Fruit fly (Drosophila melanogaster) whole organism, pupa: Measurements from ENCODE around the gene Cpr78Ca.

Experiments used
- CG10348 ChIP-seq: fragments of 200-800 bp; sonication (Bioruptor generic); IDR thresholded peaks from 2 replicates; pipeline ENCODE4 v1.3.6; 2022; ENCODE audit warnings: missing biosample characterization, missing genetic modification characterization
- CG13204 ChIP-seq: fragments of 200-800 bp; sonication (Bioruptor generic); optimal IDR thresholded peaks from 2 replicates; lab custom pipeline; 2018; ENCODE audit warnings: missing biosample characterization, mild to moderate bottlenecking, missing genetic modification characterization, moderate library complexity
- CG17806 ChIP-seq: fragments of 200-800 bp; sonication (Bioruptor generic); optimal IDR thresholded peaks from 2 replicates; lab custom pipeline; 2018; ENCODE audit warnings: missing biosample characterization, mild to moderate bottlenecking, missing genetic modification characterization, moderate library complexity
- CG32121 ChIP-seq: fragments of 200-800 bp; sonication (Bioruptor generic); IDR thresholded peaks from 2 replicates; pipeline ENCODE4 v1.3.6; 2022; ENCODE audit warnings: missing biosample characterization, missing genetic modification characterization
- CG34367 ChIP-seq: fragments of 200-800 bp; sonication (Bioruptor generic); optimal IDR thresholded peaks from 2 replicates; lab custom pipeline; 2018; ENCODE audit warnings: missing biosample characterization, mild to moderate bottlenecking, missing genetic modification characterization
- EcR ChIP-seq: fragments of 200-800 bp; sonication (Bioruptor generic); optimal IDR thresholded peaks from 3 replicates; lab custom pipeline; 2019; ENCODE audit warnings: missing biosample characterization, missing genetic modification characterization, mild to moderate bottlenecking, moderate library complexity, missing genetic modification reagents
- Ets98B ChIP-seq: fragments of 200-800 bp; sonication (Bioruptor generic); IDR thresholded peaks from 2 replicates; pipeline ENCODE4 v1.3.6; 2022; ENCODE audit warnings: missing biosample characterization, missing genetic modification characterization
- Pif1A ChIP-seq: fragments of 200-800 bp; sonication (Bioruptor generic); optimal IDR thresholded peaks from 3 replicates; lab custom pipeline; 2016; ENCODE audit warnings: missing biosample characterization, missing genetic modification characterization
- rn ChIP-seq: fragments of 200-800 bp; sonication (Bioruptor generic); IDR thresholded peaks from 2 replicates; pipeline ENCODE4 v1.3.6; 2022; ENCODE audit warnings: missing biosample characterization, missing genetic modification characterization

DNA sequence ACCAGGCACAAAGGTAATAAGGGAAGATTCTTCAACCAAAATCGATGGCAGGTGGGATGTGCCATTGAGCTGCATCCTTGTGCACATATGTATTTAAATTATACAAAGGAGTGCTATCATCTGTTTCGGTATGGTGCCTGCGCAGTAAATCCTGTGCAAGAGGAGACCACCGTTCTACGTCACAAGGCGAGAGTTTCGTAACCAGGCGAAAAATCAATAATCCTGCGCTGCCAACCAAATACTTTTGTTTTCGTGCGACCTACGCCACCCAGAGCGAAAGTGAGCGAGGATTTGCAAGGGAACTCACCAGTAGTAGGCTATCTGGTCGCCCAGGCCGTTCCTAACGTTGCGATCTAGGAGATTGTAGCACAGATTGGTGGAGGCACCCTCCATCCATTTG is 13.4 kb downstream of the Cpr78Ca start:
- TF ChIP-seq CG13204 (GFP tag; lab: Kevin White, UChicago) (no peak), EcR (GFP tag; lab: Kevin White, UChicago) (no peak), Pif1A (GFP tag; lab: Kevin White, UChicago) (no peak), Ets98B (GFP tag; lab: Robert Waterston, UW) (no peak), rn (GFP tag; lab: Robert Waterston, UW) (no peak), CG10348 (GFP tag; lab: Robert Waterston, UW) (no peak), CG32121 (no peak), CG34367 (tag; lab: Kevin White, UChicago) (no peak), CG17806 (tag; lab: Kevin White, UChicago) (no peak)
